Worm (Caenorhabditis elegans): ENCODE results near the gene C45G9.8.

DNA sequence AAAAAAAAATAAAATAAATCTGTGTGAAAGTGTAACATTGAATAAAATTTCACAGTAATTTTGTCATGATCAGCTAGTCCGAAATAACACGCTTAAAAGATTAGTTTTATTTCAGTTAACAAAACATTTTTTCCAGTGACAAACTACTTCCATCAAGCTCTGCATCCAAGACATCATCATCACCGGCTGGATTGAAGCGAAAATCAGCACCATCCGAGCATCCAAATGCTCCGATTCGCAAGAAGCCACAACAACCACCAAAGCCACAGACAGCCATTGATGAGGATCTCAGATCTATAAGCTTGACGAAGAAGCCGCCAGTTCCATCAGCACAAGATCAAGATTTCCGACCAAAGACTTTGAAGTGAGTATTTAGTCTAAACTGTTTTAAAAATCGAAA is 26.2 kb downstream of the C45G9.8 start:
- no peak for TF ChIP-seq F13C5.2 (tag; optimal IDR thresholded peaks at IDR 0.05)
- peak; percentile 27 for TF ChIP-seq ama-1 (optimal IDR thresholded peaks at IDR 0.05)
- no peak for TF ChIP-seq hmg-4 (GFP tag; optimal IDR thresholded peaks at IDR 0.05)
- no peak for TF ChIP-seq aly-1 (tag; optimal IDR thresholded peaks at IDR 0.05)
- peak; percentile 32 for TF ChIP-seq B0310.2 (tag; optimal IDR thresholded peaks at IDR 0.05)
- TF ChIP-seq tbx-11 (GFP tag; IDR thresholded peaks at IDR 0.05), result no peak
- TF ChIP-seq flt-1 (GFP tag; IDR thresholded peaks at IDR 0.05), result no peak
- TF ChIP-seq hmbx-1 (tag; optimal IDR thresholded peaks at IDR 0.05), result no peak
- TF ChIP-seq pes-1 (GFP tag; IDR thresholded peaks at IDR 0.05), result no peak
- TF ChIP-seq sea-1 (GFP tag; conservative IDR thresholded peaks at IDR 0.05), result 0 out of 2 replicates have a peak, but pooled peaks have one; percentile 16
- no peak for TF ChIP-seq ceh-36 (tag; optimal IDR thresholded peaks at IDR 0.05)
- TF ChIP-seq scrt-1 (GFP tag; IDR thresholded peaks at IDR 0.05), result no peak

Data from whole organism, early embryonic.